Worm (Caenorhabditis elegans) whole organism, mixed stage, embryonic: ENCODE results near the gene pcn-1.

ENCODE experiments used
- ceh-83 ChIP-seq: fragments of 200-800 bp; sonication (Bioruptor generic); optimal IDR thresholded peaks from 2 replicates; lab custom pipeline; 2018; ENCODE audit warnings: mild to moderate bottlenecking, missing genetic modification characterization, missing compliant biosample characterization
- cnd-1 ChIP-seq: fragments of 200-800 bp; sonication (Bioruptor generic); optimal IDR thresholded peaks from 2 replicates; lab custom pipeline; 2018; ENCODE audit warnings: mild to moderate bottlenecking, missing genetic modification characterization, missing compliant biosample characterization
- elt-3 ChIP-seq: fragments of 150-350 bp; optimal IDR thresholded peaks from 2 replicates; lab custom pipeline; 2014; ENCODE audit warnings: missing biosample characterization, missing genetic modification characterization
- mep-1 ChIP-seq: fragments of 150-350 bp; optimal IDR thresholded peaks from 2 replicates; lab custom pipeline; 2017; ENCODE audit warnings: missing biosample characterization, missing genetic modification reagents, missing genetic modification characterization, inconsistent platforms
- nhr-12 ChIP-seq: fragments of 150-350 bp; optimal IDR thresholded peaks from 2 replicates; lab custom pipeline; 2014; ENCODE audit warnings: missing biosample characterization, missing genetic modification characterization
- nhr-237 ChIP-seq: fragments of 150-350 bp; optimal IDR thresholded peaks from 2 replicates; lab custom pipeline; 2014; ENCODE audit warnings: missing biosample characterization, missing genetic modification characterization
- nhr-28 ChIP-seq: fragments of 150-350 bp; optimal IDR thresholded peaks from 2 replicates; lab custom pipeline; 2014; ENCODE audit warnings: missing biosample characterization, missing genetic modification characterization
- nhr-76 ChIP-seq: sonication (generic microtip); optimal IDR thresholded peaks from 2 replicates; lab custom pipeline; 2017; ENCODE audit warnings: missing biosample characterization, missing genetic modification characterization
- pha-4 ChIP-seq: fragments of 150-350 bp; optimal IDR thresholded peaks from 2 replicates; lab custom pipeline; 2018; ENCODE audit warnings: missing biosample characterization, missing genetic modification reagents, missing genetic modification characterization
- unc-120 ChIP-seq: sonication (generic microtip); optimal IDR thresholded peaks from 2 replicates; lab custom pipeline; 2017; ENCODE audit warnings: missing genetic modification characterization, missing compliant biosample characterization; ENCODE audit not compliant: poor library complexity, severe bottlenecking
- unc-39 ChIP-seq: fragments of 150-350 bp; optimal IDR thresholded peaks from 2 replicates; lab custom pipeline; 2014; ENCODE audit warnings: missing biosample characterization, missing genetic modification characterization
- unc-62 ChIP-seq: fragments of 150-350 bp; optimal IDR thresholded peaks from 2 replicates; lab custom pipeline; 2014; ENCODE audit warnings: missing biosample characterization, missing genetic modification reagents, missing genetic modification characterization
- zip-8 ChIP-seq: fragments of 150-350 bp; optimal IDR thresholded peaks from 2 replicates; lab custom pipeline; 2014; ENCODE audit warnings: missing biosample characterization, missing genetic modification characterization

ce11 chrIV:4021847-4022780 is 27.1 kb downstream of the pcn-1 start:
- TF ChIP-seq mep-1 (tag; lab: Kevin White, UChicago): no peak
- no peak for TF ChIP-seq elt-3 (tag; lab: Kevin White, UChicago)
- no peak for TF ChIP-seq nhr-76 (tag; lab: Kevin White, UChicago)
- TF ChIP-seq nhr-237 (tag; lab: Kevin White, UChicago): no peak
- TF ChIP-seq cnd-1: no peak
- no peak for TF ChIP-seq unc-39 (tag; lab: Kevin White, UChicago)
- no peak for TF ChIP-seq ceh-83 (GFP tag; lab: Kevin White, UChicago)
- TF ChIP-seq nhr-28 (tag; lab: Kevin White, UChicago): no peak
- TF ChIP-seq pha-4 (tag; lab: Kevin White, UChicago): peak; percentile 26
- TF ChIP-seq zip-8 (tag; lab: Kevin White, UChicago): no peak
- TF ChIP-seq nhr-12 (tag; lab: Kevin White, UChicago): no peak
- peak; percentile 18 for TF ChIP-seq unc-62 (GFP tag; lab: Kevin White, UChicago)
- no peak for TF ChIP-seq unc-120 (tag; lab: Kevin White, UChicago)
